Worm (Caenorhabditis elegans) whole organism, mixed stage, embryonic: Measurements from ENCODE around the gene srab-23.

Source experiments
- M03D4.4 ChIP-seq: sonication (generic microtip); optimal IDR thresholded peaks from 2 replicates; lab custom pipeline; 2017; ENCODE audit warnings: mild to moderate bottlenecking, missing genetic modification characterization, missing compliant biosample characterization
- bed-3 ChIP-seq: fragments of 200-800 bp; sonication (Bioruptor generic); optimal IDR thresholded peaks from 3 replicates; lab custom pipeline; 2018; ENCODE audit warnings: mild to moderate bottlenecking, missing genetic modification characterization, moderate library complexity, missing compliant biosample characterization
- ceh-43 ChIP-seq: fragments of 200-800 bp; sonication (Bioruptor generic); optimal IDR thresholded peaks from 2 replicates; lab custom pipeline; 2018; ENCODE audit warnings: mild to moderate bottlenecking, missing genetic modification characterization, moderate library complexity, missing compliant biosample characterization
- ceh-83 ChIP-seq: fragments of 200-800 bp; sonication (Bioruptor generic); optimal IDR thresholded peaks from 2 replicates; lab custom pipeline; 2018; ENCODE audit warnings: mild to moderate bottlenecking, missing genetic modification characterization, missing compliant biosample characterization
- ces-1 ChIP-seq: fragments of 150-350 bp; optimal IDR thresholded peaks from 2 replicates; lab custom pipeline; 2014; ENCODE audit warnings: missing biosample characterization, missing genetic modification reagents, missing genetic modification characterization
- drap-1 ChIP-seq: fragments of 200-800 bp; sonication (Bioruptor generic); optimal IDR thresholded peaks from 3 replicates; lab custom pipeline; 2018; ENCODE audit warnings: mild to moderate bottlenecking, missing genetic modification characterization, missing compliant biosample characterization
- elt-1 ChIP-seq: sonication (generic microtip); optimal IDR thresholded peaks from 2 replicates; lab custom pipeline; 2017; ENCODE audit warnings: missing genetic modification characterization, mild to moderate bottlenecking, missing compliant biosample characterization, antibody characterized with exemption, moderate library complexity, borderline replicate concordance; ENCODE audit not compliant: insufficient read depth
- elt-3 ChIP-seq: fragments of 150-350 bp; optimal IDR thresholded peaks from 2 replicates; lab custom pipeline; 2014; ENCODE audit warnings: missing biosample characterization, missing genetic modification characterization
- flh-1 ChIP-seq: fragments of 200-800 bp; sonication (Bioruptor generic); optimal IDR thresholded peaks from 2 replicates; lab custom pipeline; 2018; ENCODE audit warnings: mild to moderate bottlenecking, missing genetic modification characterization, moderate library complexity, missing compliant biosample characterization
- ham-2 ChIP-seq: fragments of 200-800 bp; sonication (Bioruptor generic); optimal IDR thresholded peaks from 2 replicates; lab custom pipeline; 2018; ENCODE audit warnings: mild to moderate bottlenecking, missing genetic modification characterization, missing compliant biosample characterization
- hlh-1 ChIP-seq: fragments of 150-350 bp; optimal IDR thresholded peaks from 2 replicates; lab custom pipeline; 2014; ENCODE audit warnings: missing biosample characterization, missing genetic modification reagents, missing genetic modification characterization
- lin-13 ChIP-seq: fragments of 150-350 bp; optimal IDR thresholded peaks from 2 replicates; lab custom pipeline; 2014; ENCODE audit warnings: missing biosample characterization, missing genetic modification characterization
- lin-32 ChIP-seq: fragments of 200-800 bp; sonication (Bioruptor generic); optimal IDR thresholded peaks from 2 replicates; lab custom pipeline; 2018; ENCODE audit warnings: mild to moderate bottlenecking, missing genetic modification characterization, missing compliant biosample characterization
- lsy-2 ChIP-seq: fragments of 150-350 bp; optimal IDR thresholded peaks from 2 replicates; lab custom pipeline; 2014; ENCODE audit warnings: missing biosample characterization, missing genetic modification characterization
- mep-1 ChIP-seq: fragments of 150-350 bp; optimal IDR thresholded peaks from 2 replicates; lab custom pipeline; 2017; ENCODE audit warnings: missing biosample characterization, missing genetic modification reagents, missing genetic modification characterization, inconsistent platforms
- mls-2 ChIP-seq: sonication (generic microtip); optimal IDR thresholded peaks from 2 replicates; lab custom pipeline; 2016; ENCODE audit warnings: mild to moderate bottlenecking, missing genetic modification characterization, moderate library complexity, missing compliant biosample characterization
- nhr-12 ChIP-seq: fragments of 150-350 bp; optimal IDR thresholded peaks from 2 replicates; lab custom pipeline; 2014; ENCODE audit warnings: missing biosample characterization, missing genetic modification characterization
- nhr-2 ChIP-seq: fragments of 150-350 bp; optimal IDR thresholded peaks from 2 replicates; lab custom pipeline; 2014; ENCODE audit warnings: missing biosample characterization, missing genetic modification characterization
- nhr-237 ChIP-seq: fragments of 150-350 bp; optimal IDR thresholded peaks from 2 replicates; lab custom pipeline; 2014; ENCODE audit warnings: missing biosample characterization, missing genetic modification characterization
- nhr-76 ChIP-seq: sonication (generic microtip); optimal IDR thresholded peaks from 2 replicates; lab custom pipeline; 2017; ENCODE audit warnings: missing biosample characterization, missing genetic modification characterization
- pha-4 ChIP-seq: fragments of 150-350 bp; optimal IDR thresholded peaks from 2 replicates; lab custom pipeline; 2018; ENCODE audit warnings: missing biosample characterization, missing genetic modification reagents, missing genetic modification characterization
- sem-2 ChIP-seq: fragments of 200-800 bp; sonication (Bioruptor generic); optimal IDR thresholded peaks from 2 replicates; lab custom pipeline; 2018; ENCODE audit warnings: mild to moderate bottlenecking, missing genetic modification characterization, missing compliant biosample characterization
- snpc-4 ChIP-seq: fragments of 150-350 bp; optimal IDR thresholded peaks from 2 replicates; lab custom pipeline; 2014; ENCODE audit warnings: missing biosample characterization, missing genetic modification characterization
- sptf-1 ChIP-seq: sonication (generic microtip); optimal IDR thresholded peaks from 2 replicates; lab custom pipeline; 2017; ENCODE audit warnings: mild to moderate bottlenecking, missing genetic modification characterization, moderate library complexity, missing compliant biosample characterization
- tbx-8 ChIP-seq: fragments of 200-800 bp; sonication (Bioruptor generic); optimal IDR thresholded peaks from 2 replicates; lab custom pipeline; 2018; ENCODE audit warnings: mild to moderate bottlenecking, missing genetic modification characterization, moderate library complexity, missing compliant biosample characterization
- unc-120 ChIP-seq: sonication (generic microtip); optimal IDR thresholded peaks from 2 replicates; lab custom pipeline; 2017; ENCODE audit warnings: missing genetic modification characterization, missing compliant biosample characterization; ENCODE audit not compliant: poor library complexity, severe bottlenecking
- unc-39 ChIP-seq: fragments of 150-350 bp; optimal IDR thresholded peaks from 2 replicates; lab custom pipeline; 2014; ENCODE audit warnings: missing biosample characterization, missing genetic modification characterization
- unc-62 ChIP-seq: fragments of 150-350 bp; optimal IDR thresholded peaks from 2 replicates; lab custom pipeline; 2014; ENCODE audit warnings: missing biosample characterization, missing genetic modification reagents, missing genetic modification characterization
- zip-8 ChIP-seq: fragments of 150-350 bp; optimal IDR thresholded peaks from 2 replicates; lab custom pipeline; 2014; ENCODE audit warnings: missing biosample characterization, missing genetic modification characterization
- ztf-11 ChIP-seq: fragments of 150-350 bp; optimal IDR thresholded peaks from 2 replicates; lab custom pipeline; 2014; ENCODE audit warnings: missing biosample characterization, missing genetic modification characterization

Gene srab-23

ce11 chrV:2027787-2028186, 7.7 kb downstream of the srab-23 start, which contains the start of gene srab-13:
Gene srab-13, minus strand, starts transcription at chrV:2027887.
- TF ChIP-seq snpc-4 (tag; lab: Kevin White, UChicago): no peak
- no peak for TF ChIP-seq sptf-1 (tag; lab: Kevin White, UChicago)
- no peak for TF ChIP-seq lin-32 (GFP tag; lab: Kevin White, UChicago)
- TF ChIP-seq mep-1 (tag; lab: Kevin White, UChicago): no peak
- no peak for TF ChIP-seq nhr-12
- no peak for TF ChIP-seq elt-1 (tag; lab: Kevin White, UChicago)
- no peak for TF ChIP-seq lsy-2 (tag; lab: Kevin White, UChicago)
- TF ChIP-seq hlh-1 (tag; lab: Kevin White, UChicago): no peak

ce11 chrV:2022374-2022773, 13.1 kb downstream of the srab-23 start, which contains the start of gene F59A7.5:
Gene F59A7.5, plus strand, starts transcription at chrV:2022674.
- TF ChIP-seq ces-1 (GFP tag; lab: Kevin White, UChicago) (no peak), elt-3 (no peak), ztf-11 (tag; lab: Kevin White, UChicago) (no peak), mls-2 (no peak), sem-2 (GFP tag; lab: Kevin White, UChicago) (no peak), drap-1 (GFP tag; lab: Kevin White, UChicago) (no peak), unc-39 (no peak), M03D4.4 (tag; lab: Kevin White, UChicago) (no peak), zip-8 (tag; lab: Kevin White, UChicago) (no peak), unc-120 (tag; lab: Kevin White, UChicago) (no peak), sptf-1 (tag; lab: Kevin White, UChicago) (no peak), snpc-4 (tag; lab: Kevin White, UChicago) (no peak), nhr-237 (tag; lab: Kevin White, UChicago) (no peak), nhr-2 (no peak)

ce11 chrV:2021283-2021682, 14.2 kb downstream of the srab-23 start:
- TF ChIP-seq M03D4.4 (tag; lab: Kevin White, UChicago) (no peak), nhr-12 (no peak), lin-32 (GFP tag; lab: Kevin White, UChicago) (no peak), ceh-83 (GFP tag; lab: Kevin White, UChicago) (no peak), sptf-1 (tag; lab: Kevin White, UChicago) (no peak), zip-8 (tag; lab: Kevin White, UChicago) (no peak), ham-2 (GFP tag; lab: Kevin White, UChicago) (no peak), nhr-76 (tag; lab: Kevin White, UChicago) (no peak)
- TF ChIP-seq, all 35 proteins: peak for 0

ce11 chrV:2018689-2019088, 16.8 kb downstream of the srab-23 start, which contains the start of gene F59A7.14:
Gene F59A7.14, plus strand, starts transcription at chrV:2018989.
- TF ChIP-seq elt-3: no peak
- no peak for TF ChIP-seq sptf-1 (tag; lab: Kevin White, UChicago)
- no peak for TF ChIP-seq unc-39
- TF ChIP-seq pha-4 (tag; lab: Kevin White, UChicago): no peak
- TF ChIP-seq unc-62: no peak
- TF ChIP-seq mls-2: no peak
- no peak for TF ChIP-seq ceh-83 (GFP tag; lab: Kevin White, UChicago)
- no peak for TF ChIP-seq ces-1 (GFP tag; lab: Kevin White, UChicago)
- TF ChIP-seq bed-3 (GFP tag; lab: Kevin White, UChicago): no peak
- TF ChIP-seq M03D4.4 (tag; lab: Kevin White, UChicago): no peak
- TF ChIP-seq ceh-43 (GFP tag; lab: Kevin White, UChicago): no peak
- TF ChIP-seq nhr-76 (tag; lab: Kevin White, UChicago): no peak
- TF ChIP-seq lin-13 (tag; lab: Kevin White, UChicago): no peak
- TF ChIP-seq lin-32 (GFP tag; lab: Kevin White, UChicago): no peak
- TF ChIP-seq drap-1 (GFP tag; lab: Kevin White, UChicago): no peak
- TF ChIP-seq flh-1: no peak
- TF ChIP-seq, all 35 proteins: peak for 0

ce11 chrV:2016428-2016827, 19.0 kb downstream of the srab-23 start, which contains the start of gene F59A7.2:
Gene F59A7.2, minus strand, starts transcription at chrV:2016528.
- no peak for TF ChIP-seq tbx-8 (GFP tag; lab: Kevin White, UChicago)
- no peak for TF ChIP-seq lsy-2 (tag; lab: Kevin White, UChicago)
- TF ChIP-seq ham-2 (GFP tag; lab: Kevin White, UChicago): no peak
- no peak for TF ChIP-seq nhr-237 (tag; lab: Kevin White, UChicago)
- no peak for TF ChIP-seq lin-32 (GFP tag; lab: Kevin White, UChicago)
